Fruit fly (Drosophila melanogaster): ENCODE results near the gene CG33177.

The CG33177 gene

dm6 chrX:15066374-15067057, 14.7 kb upstream of the CG33177 start, which contains the start of the genes opm and dob (continued):
- no peak for TF ChIP-seq CG13894 (tag; optimal IDR thresholded peaks at IDR 0.05)
- no peak for TF ChIP-seq CG13123 (GFP tag; optimal IDR thresholded peaks at IDR 0.05)
- no peak for TF ChIP-seq pita (GFP tag; optimal IDR thresholded peaks at IDR 0.05)
- no peak for TF ChIP-seq CG15479 (GFP tag; optimal IDR thresholded peaks at IDR 0.05)
- no peak for TF ChIP-seq CG11085 (GFP tag; IDR thresholded peaks at IDR 0.05)
- TF ChIP-seq Poxn (GFP tag; IDR thresholded peaks at IDR 0.05) = no peak
- no peak for TF ChIP-seq CG8359 (GFP tag; optimal IDR thresholded peaks at IDR 0.05; ENCODE audit: borderline replicate concordance)
- TF ChIP-seq D19B (GFP tag; optimal IDR thresholded peaks at IDR 0.05) = no peak
- peak; percentile 16 for TF ChIP-seq CG15696 (tag; optimal IDR thresholded peaks at IDR 0.05)
- TF ChIP-seq z (GFP tag; IDR thresholded peaks at IDR 0.05) = no peak
- no peak for TF ChIP-seq rib (GFP tag; IDR thresholded peaks at IDR 0.05)
- TF ChIP-seq CG7271 (tag; optimal IDR thresholded peaks at IDR 0.05) = no peak
- no peak for TF ChIP-seq ash1 (GFP tag; optimal IDR thresholded peaks at IDR 0.05)
- peak; percentile 48 for TF ChIP-seq CG30020 (tag; optimal IDR thresholded peaks at IDR 0.05)
- TF ChIP-seq odd (GFP tag; optimal IDR thresholded peaks at IDR 0.05) = no peak
- TF ChIP-seq CG17361 (GFP tag; IDR thresholded peaks at IDR 0.05) = peak; percentile 56
- peak in 1 of 3 experiments; percentile 43 for TF ChIP-seq lola (GFP tag; optimal IDR thresholded peaks at IDR 0.05)
- TF ChIP-seq ttk (GFP tag; IDR thresholded peaks at IDR 0.05) = no peak
- no peak for TF ChIP-seq gt (GFP tag; IDR thresholded peaks at IDR 0.05)
- no peak for TF ChIP-seq CG3838 (GFP tag; optimal IDR thresholded peaks at IDR 0.05)
- no peak for TF ChIP-seq pb (GFP tag; optimal IDR thresholded peaks at IDR 0.05)
- TF ChIP-seq esg (GFP tag; conservative IDR thresholded peaks at IDR 0.05) = no peak
- TF ChIP-seq PHDP (tag; optimal IDR thresholded peaks at IDR 0.05) = no peak
- TF ChIP-seq Ets65A (GFP tag) = no peak
- TF ChIP-seq tio (GFP tag; optimal IDR thresholded peaks at IDR 0.05) = no peak
- no peak for TF ChIP-seq ems (GFP tag; optimal IDR thresholded peaks at IDR 0.05)
- no peak for TF ChIP-seq Antp (GFP tag; optimal IDR thresholded peaks at IDR 0.05)
- no peak for TF ChIP-seq mam (GFP tag; optimal IDR thresholded peaks at IDR 0.05)
- TF ChIP-seq CG31365 (tag; optimal IDR thresholded peaks at IDR 0.05) = no peak
- TF ChIP-seq Lhr (GFP tag; optimal IDR thresholded peaks at IDR 0.05) = peak; percentile 26
- no peak for TF ChIP-seq CG12219 (GFP tag; optimal IDR thresholded peaks at IDR 0.05)
- TF ChIP-seq shn (GFP tag; optimal IDR thresholded peaks at IDR 0.05) = no peak
- no peak for TF ChIP-seq CTCF (GFP tag; optimal IDR thresholded peaks at IDR 0.05)
- no peak for TF ChIP-seq cas (GFP tag; IDR thresholded peaks at IDR 0.05)
- TF ChIP-seq disco-r (GFP tag; optimal IDR thresholded peaks at IDR 0.05) = no peak
- TF ChIP-seq CG16863 (GFP tag; optimal IDR thresholded peaks at IDR 0.05) = no peak
- TF ChIP-seq Nf-YA (GFP tag; IDR thresholded peaks at IDR 0.05) = no peak
- no peak for TF ChIP-seq lab (GFP tag; optimal IDR thresholded peaks at IDR 0.05)
- TF ChIP-seq CG8281 (tag; optimal IDR thresholded peaks at IDR 0.05) = no peak
- TF ChIP-seq CG34376 (GFP tag; optimal IDR thresholded peaks at IDR 0.05) = no peak
- no peak for TF ChIP-seq Hand (GFP tag; optimal IDR thresholded peaks at IDR 0.05)
- TF ChIP-seq Xrp1 (GFP tag; IDR thresholded peaks at IDR 0.05) = no peak
- no peak for TF ChIP-seq CG7987 (GFP tag; optimal IDR thresholded peaks at IDR 0.05)
- no peak for TF ChIP-seq CG5953 (GFP tag; IDR thresholded peaks at IDR 0.05)
- TF ChIP-seq CG9817 (tag; optimal IDR thresholded peaks at IDR 0.05) = peak; percentile 21
- no peak for TF ChIP-seq lilli (GFP tag; optimal IDR thresholded peaks at IDR 0.05)
- TF ChIP-seq C15 (GFP tag; IDR thresholded peaks at IDR 0.05) = no peak
- TF ChIP-seq CG32767 (GFP tag; IDR thresholded peaks at IDR 0.05) = no peak
- no peak for TF ChIP-seq gsb-n (tag; optimal IDR thresholded peaks at IDR 0.05)
- TF ChIP-seq CG11456 (GFP tag; IDR thresholded peaks at IDR 0.05) = no peak
- no peak for TF ChIP-seq CG10209 (GFP tag; optimal IDR thresholded peaks at IDR 0.05)
- no peak for TF ChIP-seq CG16779 (GFP tag; IDR thresholded peaks at IDR 0.05)

Data from whole organism, embryonic.